Fruit fly (Drosophila melanogaster): ENCODE data around the gene B52.

The B52 gene

dm6 chr3R:13686371-13687211 is 25.5 kb downstream of the B52 start, which contains the start of gene omd (continued):
- TF ChIP-seq Sry-δ (GFP tag; optimal IDR thresholded peaks at IDR 0.05) = peak; percentile 16
- TF ChIP-seq pfk (GFP tag; optimal IDR thresholded peaks at IDR 0.05) = peak; percentile 27
- peak; percentile 59; the same call in 1 of the 2 replicates for TF ChIP-seq HLH3B (GFP tag; IDR thresholded peaks at IDR 0.05)
- TF ChIP-seq CG17912 (GFP tag; optimal IDR thresholded peaks at IDR 0.05) = peak; percentile 56
- TF ChIP-seq aop (GFP tag; IDR thresholded peaks at IDR 0.05) = no peak
- peak; percentile 23 for TF ChIP-seq pum (GFP tag; optimal IDR thresholded peaks at IDR 0.05)
- TF ChIP-seq CG14965 (GFP tag; optimal IDR thresholded peaks at IDR 0.05; ENCODE audit: borderline replicate concordance) = peak; percentile 52
- no peak for TF ChIP-seq prd (optimal IDR thresholded peaks at IDR 0.05)
- TF ChIP-seq prd (GFP tag; IDR thresholded peaks at IDR 0.05) = peak; percentile 44; the same call in 1 of the 3 replicates
- TF ChIP-seq H15 (GFP tag; IDR thresholded peaks at IDR 0.05) = 0 out of 3 replicates have a peak, but pooled peaks have one; percentile 23
- TF ChIP-seq CHES-1-like (GFP tag; optimal IDR thresholded peaks at IDR 0.05) = peak; percentile 49
- no peak for TF ChIP-seq CG12071 (GFP tag; optimal IDR thresholded peaks at IDR 0.05)
- 0 out of 3 replicates have a peak, but pooled peaks have one; percentile 46 for TF ChIP-seq Dbx (GFP tag; IDR thresholded peaks at IDR 0.05)
- TF ChIP-seq CG3163 (GFP tag; optimal IDR thresholded peaks at IDR 0.05) = peak; percentile 41
- TF ChIP-seq tup (GFP tag; optimal IDR thresholded peaks at IDR 0.05) = peak; percentile 6
- TF ChIP-seq Sry-β (GFP tag; optimal IDR thresholded peaks at IDR 0.05) = peak; percentile 32
- TF ChIP-seq chm (GFP tag; IDR thresholded peaks at IDR 0.05) = peak; percentile 52; the same call in 1 of the 2 replicates
- peak; percentile 69 for TF ChIP-seq CG2202 (tag; optimal IDR thresholded peaks at IDR 0.05)
- TF ChIP-seq Nf-YA (GFP tag; IDR thresholded peaks at IDR 0.05) = peak; percentile 68; the same call in 1 of the 2 replicates
- TF ChIP-seq Hr39 (optimal IDR thresholded peaks at IDR 0.05) = no peak
- peak; percentile 1 for TF ChIP-seq Atf3 (GFP tag; optimal IDR thresholded peaks at IDR 0.05)
- 0 out of 3 replicates have a peak, but pooled peaks have one; percentile 10 for TF ChIP-seq C15 (GFP tag; IDR thresholded peaks at IDR 0.05)
- TF ChIP-seq sens-2 (GFP tag; IDR thresholded peaks at IDR 0.05) = 0 out of 2 replicates have a peak, but pooled peaks have one; percentile 30
- peak; percentile 37 for TF ChIP-seq CG8089 (GFP tag; optimal IDR thresholded peaks at IDR 0.05)
- TF ChIP-seq CG17802 (tag; optimal IDR thresholded peaks at IDR 0.05) = no peak
- peak; percentile 79 for TF ChIP-seq kay (GFP tag; optimal IDR thresholded peaks at IDR 0.05)
- TF ChIP-seq CG1792 (GFP tag; optimal IDR thresholded peaks at IDR 0.05) = peak; percentile 52
- TF ChIP-seq ap (GFP tag; IDR thresholded peaks at IDR 0.05) = peak; percentile 61
- TF ChIP-seq BtbVII (GFP tag; optimal IDR thresholded peaks at IDR 0.05) = peak; percentile 95
- peak; percentile 31 for TF ChIP-seq Max (GFP tag; optimal IDR thresholded peaks at IDR 0.05)
- TF ChIP-seq CoRest (tag; optimal IDR thresholded peaks at IDR 0.05) = no peak
- peak; percentile 78 for TF ChIP-seq Fer1 (GFP tag; optimal IDR thresholded peaks at IDR 0.05)
- peak; percentile 19 for TF ChIP-seq CG1602 (GFP tag; optimal IDR thresholded peaks at IDR 0.05)
- no peak for TF ChIP-seq esg (GFP tag; conservative IDR thresholded peaks at IDR 0.05)
- peak; percentile 96 for TF ChIP-seq CG34376 (GFP tag; optimal IDR thresholded peaks at IDR 0.05)
- no peak for TF ChIP-seq fru (optimal IDR thresholded peaks at IDR 0.05)
- TF ChIP-seq CG15269 (tag; optimal IDR thresholded peaks at IDR 0.05) = no peak
- TF ChIP-seq D19B (GFP tag; optimal IDR thresholded peaks at IDR 0.05) = no peak
- TF ChIP-seq Hr51 (GFP tag; optimal IDR thresholded peaks at IDR 0.05) = peak in 1 of 2 experiments; percentile 69
- 0 out of 2 replicates have a peak, but pooled peaks have one; percentile 15 for TF ChIP-seq CG3847 (GFP tag; IDR thresholded peaks at IDR 0.05)
- no peak for TF ChIP-seq Six4 (GFP tag; optimal IDR thresholded peaks at IDR 0.05)
- TF ChIP-seq en (GFP tag; optimal IDR thresholded peaks at IDR 0.05) = peak; percentile 52
- TF ChIP-seq CG2129 (GFP tag; IDR thresholded peaks at IDR 0.05; ENCODE audit: partially characterized antibody) = no peak
- no peak for TF ChIP-seq CG7556 (GFP tag; optimal IDR thresholded peaks at IDR 0.05)
- TF ChIP-seq Lpt (GFP tag; optimal IDR thresholded peaks at IDR 0.05) = no peak
- TF ChIP-seq Hsf (GFP tag; optimal IDR thresholded peaks at IDR 0.05) = peak; percentile 64
- peak; percentile 84 for TF ChIP-seq Hey (tag; optimal IDR thresholded peaks at IDR 0.05)
- peak; percentile 61 for TF ChIP-seq lilli (GFP tag; optimal IDR thresholded peaks at IDR 0.05)
- TF ChIP-seq CG18764 (GFP tag; optimal IDR thresholded peaks at IDR 0.05) = peak; percentile 44
- no peak for TF ChIP-seq CG18262 (tag; optimal IDR thresholded peaks at IDR 0.05)
